Fruit fly (Drosophila melanogaster): ENCODE measurements around the gene m.

m gene

dm6 chrX:11792415-11793328 lies 38.6 kb downstream of the m start, which contains the start of gene CkIIbeta (continued):
- TF ChIP-seq CG13296 (GFP tag; optimal IDR thresholded peaks at IDR 0.05), result no peak
- no peak for TF ChIP-seq dan (GFP tag; IDR thresholded peaks at IDR 0.05)
- TF ChIP-seq HLH54F (GFP tag; optimal IDR thresholded peaks at IDR 0.05), result peak; percentile 59
- peak; percentile 66; the same call in 1 of the 2 replicates for TF ChIP-seq CG6272 (GFP tag; IDR thresholded peaks at IDR 0.05)
- TF ChIP-seq slp2 (GFP tag; optimal IDR thresholded peaks at IDR 0.05), result no peak
- TF ChIP-seq HHEX (GFP tag; optimal IDR thresholded peaks at IDR 0.05), result no peak
- peak; percentile 42 for TF ChIP-seq Nf-YC (tag; optimal IDR thresholded peaks at IDR 0.05)
- peak; percentile 72 for TF ChIP-seq vvl (GFP tag; IDR thresholded peaks at IDR 0.05)
- TF ChIP-seq CG12769 (tag; optimal IDR thresholded peaks at IDR 0.05), result peak; percentile 50
- no peak for TF ChIP-seq ftz-f1 (GFP tag; optimal IDR thresholded peaks at IDR 0.05)
- peak; percentile 49 to 54 for TF ChIP-seq Pdp1 (GFP tag; optimal IDR thresholded peaks at IDR 0.05)
- TF ChIP-seq CG18764 (GFP tag; optimal IDR thresholded peaks at IDR 0.05), result peak; percentile 39
- no peak for TF ChIP-seq wor (GFP tag; IDR thresholded peaks at IDR 0.05)
- TF ChIP-seq Hr3 (GFP tag; optimal IDR thresholded peaks at IDR 0.05), result peak; percentile 0
- no peak for TF ChIP-seq CG16815 (GFP tag; optimal IDR thresholded peaks at IDR 0.05)
- TF ChIP-seq CG10431 (GFP tag; optimal IDR thresholded peaks at IDR 0.05), result no peak
- TF ChIP-seq E2f2 (GFP tag; IDR thresholded peaks at IDR 0.05), result peak; percentile 74
- peak in 1 of 2 experiments; percentile 15 for TF ChIP-seq Hr51 (GFP tag; optimal IDR thresholded peaks at IDR 0.05)
- no peak for TF ChIP-seq z (GFP tag; IDR thresholded peaks at IDR 0.05)
- TF ChIP-seq TFAM (GFP tag; optimal IDR thresholded peaks at IDR 0.05), result no peak
- TF ChIP-seq gem (tag; optimal IDR thresholded peaks at IDR 0.05), result no peak
- TF ChIP-seq pan (optimal IDR thresholded peaks at IDR 0.05), result no peak
- TF ChIP-seq pan (GFP tag; optimal IDR thresholded peaks at IDR 0.05 in 1 of 2, IDR thresholded peaks at IDR 0.05 in 1 of 2), result no peak
- peak; percentile 15 for TF ChIP-seq disco-r (GFP tag; optimal IDR thresholded peaks at IDR 0.05)
- TF ChIP-seq hb (GFP tag; IDR thresholded peaks at IDR 0.05; ENCODE audit: partially characterized antibody), result peak; percentile 95
- peak; percentile 92 for TF ChIP-seq CG8478 (optimal IDR thresholded peaks at IDR 0.05)
- TF ChIP-seq toy (GFP tag; IDR thresholded peaks at IDR 0.05), result no peak
- TF ChIP-seq pnt (GFP tag; optimal IDR thresholded peaks at IDR 0.05), result peak; percentile 16
- TF ChIP-seq CG14710 (tag; optimal IDR thresholded peaks at IDR 0.05), result peak; percentile 93
- peak; percentile 53 for TF ChIP-seq CG4854 (GFP tag; optimal IDR thresholded peaks at IDR 0.05)
- peak; percentile 96 for TF ChIP-seq Bgb (GFP tag; IDR thresholded peaks at IDR 0.05; ENCODE audit: partially characterized antibody)
- no peak for TF ChIP-seq Awh (GFP tag; IDR thresholded peaks at IDR 0.05)
- TF ChIP-seq BtbVII (GFP tag; optimal IDR thresholded peaks at IDR 0.05), result no peak
- peak in 1 of 2 experiments; percentile 1 for TF ChIP-seq bsh (GFP tag; optimal IDR thresholded peaks at IDR 0.05)
- no peak for TF ChIP-seq scrt (GFP tag; optimal IDR thresholded peaks at IDR 0.05)
- peak; percentile 69 for TF ChIP-seq Rfx (GFP tag; IDR thresholded peaks at IDR 0.05)
- peak; percentile 73 for TF ChIP-seq gfzf (GFP tag; optimal IDR thresholded peaks at IDR 0.05)
- TF ChIP-seq YL-1 (GFP tag; optimal IDR thresholded peaks at IDR 0.05), result peak; percentile 67
- peak; percentile 92 for TF ChIP-seq grn (GFP tag; optimal IDR thresholded peaks at IDR 0.05)
- peak; percentile 47; the same call in 1 of the 2 replicates for TF ChIP-seq sisA (GFP tag; IDR thresholded peaks at IDR 0.05)
- peak; percentile 35 for TF ChIP-seq NfI (GFP tag; optimal IDR thresholded peaks at IDR 0.05)
- no peak; the same call in 1 of the 2 replicates for TF ChIP-seq CG9932 (GFP tag; IDR thresholded peaks at IDR 0.05)
